Worm (Caenorhabditis elegans) whole organism, midembryonic: Measurements from ENCODE around the gene F56D5.9.

Experiments used
- T22C8.4 ChIP-seq: fragments of 200-800 bp; sonication (Bioruptor generic); IDR thresholded peaks from 2 replicates; pipeline ENCODE4 v1.3.6; 2022; ENCODE audit warnings: missing genetic modification characterization, missing compliant biosample characterization
- flt-1 ChIP-seq: fragments of 200-800 bp; sonication (Bioruptor generic); IDR thresholded peaks from 2 replicates; pipeline ENCODE4 v1.3.6; 2022; ENCODE audit warnings: missing genetic modification characterization, missing compliant biosample characterization
- med-1 ChIP-seq: sonication (generic microtip); optimal IDR thresholded peaks from 2 replicates; lab custom pipeline; 2017; ENCODE audit warnings: missing genetic modification characterization, mild to moderate bottlenecking, missing compliant biosample characterization, antibody characterized with exemption, missing genetic modification reagents; ENCODE audit not compliant: insufficient read depth
- ref-1 ChIP-seq: fragments of 200-800 bp; sonication (Bioruptor generic); conservative IDR thresholded peaks from 2 replicates; pipeline ENCODE4 v1.3.6; 2022; ENCODE audit warnings: missing genetic modification reagents, missing genetic modification characterization, missing compliant biosample characterization
- tab-1 ChIP-seq: fragments of 200-800 bp; sonication (Bioruptor generic); IDR thresholded peaks from 2 replicates; pipeline ENCODE4 v1.3.6; 2022; ENCODE audit warnings: missing genetic modification characterization, missing compliant biosample characterization
- ztf-23 ChIP-seq: fragments of 200-800 bp; sonication (Bioruptor generic); IDR thresholded peaks from 2 replicates; pipeline ENCODE4 v1.3.6; 2022; ENCODE audit warnings: missing genetic modification reagents, missing genetic modification characterization, missing compliant biosample characterization
- ztf-29 ChIP-seq: fragments of 200-800 bp; sonication (Bioruptor generic); IDR thresholded peaks from 2 replicates; pipeline ENCODE4 v1.3.6; 2022; ENCODE audit warnings: missing genetic modification reagents, missing genetic modification characterization, missing compliant biosample characterization

- no peak for TF ChIP-seq ztf-29 (GFP tag; lab: Robert Waterston, UW)
- TF ChIP-seq flt-1 (GFP tag; lab: Robert Waterston, UW) = no peak
- no peak for TF ChIP-seq ztf-23 (GFP tag; lab: Robert Waterston, UW)
- no peak for TF ChIP-seq T22C8.4
- no peak for TF ChIP-seq ref-1 (GFP tag; lab: Robert Waterston, UW)
- TF ChIP-seq med-1 (GFP tag; lab: Kevin White, UChicago) = no peak
- no peak for TF ChIP-seq tab-1 (GFP tag; lab: Robert Waterston, UW)
These were observed 23.8 kb downstream of the F56D5.9 start, which contains the start of gene F56D5.2 for ce11 chrIV:9398512-9398911.
